Worm (Caenorhabditis elegans) whole organism, L4 larva: ENCODE measurements around the gene kdp-1.
A peak's percentile ranks its signal among the peaks of the same experiment; 100 is the strongest.

Experiments used
- D1046.2 ChIP-seq: fragments of 200-800 bp; sonication (Bioruptor generic); IDR thresholded peaks from 2 replicates; pipeline ENCODE4 v1.3.6; 2022; ENCODE audit warnings: missing genetic modification characterization, missing compliant biosample characterization
- F10B5.3 ChIP-seq: sonication (generic microtip); optimal IDR thresholded peaks from 2 replicates; lab custom pipeline; 2016; ENCODE audit warnings: mild to moderate bottlenecking, missing genetic modification characterization, missing compliant biosample characterization
- F49E8.2 ChIP-seq: sonication (generic microtip); optimal IDR thresholded peaks from 2 replicates; lab custom pipeline; 2016; ENCODE audit warnings: missing compliant biosample characterization, mild to moderate bottlenecking, missing genetic modification characterization, borderline replicate concordance
- R02D3.7 ChIP-seq: fragments of 150-350 bp; sonication (generic microtip); optimal IDR thresholded peaks from 3 replicates; lab custom pipeline; 2014; ENCODE audit warnings: missing biosample characterization, missing genetic modification characterization
- aha-1 ChIP-seq: fragments of 150-350 bp; peaks from one replicate; lab custom pipeline; 2014; ENCODE audit warnings: missing biosample characterization, missing genetic modification characterization
- aly-2 ChIP-seq: sonication (generic microtip); optimal IDR thresholded peaks from 2 replicates; lab custom pipeline; 2018; ENCODE audit warnings: missing biosample characterization, missing genetic modification characterization
- attf-4 ChIP-seq: sonication (generic microtip); optimal IDR thresholded peaks from 3 replicates; lab custom pipeline; 2017; ENCODE audit warnings: missing biosample characterization, missing genetic modification characterization
- ceh-20 ChIP-seq: fragments of 200-800 bp; sonication (Bioruptor generic); IDR thresholded peaks from 2 replicates; pipeline ENCODE4 v1.3.6; 2022; ENCODE audit warnings: missing genetic modification reagents, missing genetic modification characterization, missing compliant biosample characterization
- ceh-28 ChIP-seq: fragments of 150-350 bp; optimal IDR thresholded peaks from 2 replicates; lab custom pipeline; 2014; ENCODE audit warnings: missing biosample characterization, missing genetic modification reagents, missing genetic modification characterization
- ceh-82 ChIP-seq: sonication (generic microtip); optimal IDR thresholded peaks from 2 replicates; lab custom pipeline; 2017; ENCODE audit warnings: missing biosample characterization, missing genetic modification characterization
- ces-1 ChIP-seq: fragments of 150-350 bp; sonication (generic microtip); optimal IDR thresholded peaks from 4 replicates; lab custom pipeline; 2014; ENCODE audit warnings: missing biosample characterization, missing genetic modification reagents, missing genetic modification characterization
- cey-2 ChIP-seq: sonication (generic microtip); optimal IDR thresholded peaks from 3 replicates; lab custom pipeline; 2017; ENCODE audit warnings: missing genetic modification characterization, mild to moderate bottlenecking, missing compliant biosample characterization, antibody characterized with exemption, borderline replicate concordance; ENCODE audit not compliant: insufficient read depth
- ctbp-1 ChIP-seq: fragments of 200-800 bp; sonication (Bioruptor generic); IDR thresholded peaks from 2 replicates; pipeline ENCODE4 v1.3.6; 2022; ENCODE audit warnings: missing genetic modification reagents, missing genetic modification characterization, missing compliant biosample characterization
- daf-16 ChIP-seq, 3 experiments: sonication (generic microtip); optimal IDR thresholded peaks; 2 replicates each; lab custom pipeline; 2016 to 2017; ENCODE audit warnings: missing genetic modification characterization in 3 of 3, missing genetic modification reagents in 3 of 3, mild to moderate bottlenecking in 2 of 3, missing compliant biosample characterization in 2 of 3, missing biosample characterization in 1 of 3, moderate library complexity in 1 of 3
- daf-19 ChIP-seq: fragments of 200-800 bp; sonication (Bioruptor generic); conservative IDR thresholded peaks from 2 replicates; pipeline ENCODE4 v1.3.6; 2022; ENCODE audit warnings: missing genetic modification characterization, missing compliant biosample characterization
- daf-8 ChIP-seq: fragments of 200-800 bp; sonication (Bioruptor generic); IDR thresholded peaks from 2 replicates; pipeline ENCODE4 v1.3.6; 2022; ENCODE audit warnings: missing genetic modification characterization, missing compliant biosample characterization
- dmd-6 ChIP-seq: fragments of 200-800 bp; sonication (Bioruptor generic); IDR thresholded peaks from 2 replicates; pipeline ENCODE4 v1.3.6; 2022; ENCODE audit warnings: missing genetic modification reagents, missing genetic modification characterization, missing compliant biosample characterization
- dmd-9 ChIP-seq: fragments of 200-800 bp; sonication (Bioruptor generic); IDR thresholded peaks from 2 replicates; pipeline ENCODE4 v1.3.6; 2022; ENCODE audit warnings: missing genetic modification reagents, missing genetic modification characterization, missing compliant biosample characterization
- dpl-1 ChIP-seq: fragments of 150-350 bp; optimal IDR thresholded peaks from 2 replicates; lab custom pipeline; 2014; ENCODE audit warnings: missing biosample characterization, missing genetic modification reagents, missing genetic modification characterization
- dve-1 ChIP-seq: sonication (generic microtip); optimal IDR thresholded peaks from 2 replicates; lab custom pipeline; 2017; ENCODE audit warnings: antibody characterized with exemption, mild to moderate bottlenecking, missing genetic modification characterization, missing compliant biosample characterization; ENCODE audit not compliant: insufficient read depth
- hif-1 ChIP-seq, 2 experiments: sonication (generic microtip); optimal IDR thresholded peaks; 2 replicates each; lab custom pipeline; 2016 to 2017; ENCODE audit warnings: missing compliant biosample characterization in 2 of 2, missing genetic modification characterization in 2 of 2, missing genetic modification reagents in 2 of 2, missing genotype in 2 of 2, mild to moderate bottlenecking in 1 of 2
- hlh-11 ChIP-seq: fragments of 200-800 bp; sonication (Bioruptor generic); optimal IDR thresholded peaks from 2 replicates; lab custom pipeline; 2018; ENCODE audit warnings: mild to moderate bottlenecking, missing genetic modification characterization, missing compliant biosample characterization
- hmg-1.1 ChIP-seq: fragments of 200-800 bp; sonication (Bioruptor generic); IDR thresholded peaks from 2 replicates; pipeline ENCODE4 v1.3.6; 2022; ENCODE audit warnings: missing genetic modification reagents, missing genetic modification characterization, missing compliant biosample characterization
- jun-1 ChIP-seq: fragments of 150-350 bp; optimal IDR thresholded peaks from 2 replicates; lab custom pipeline; 2014; ENCODE audit warnings: missing biosample characterization, missing genetic modification reagents, missing genetic modification characterization
- lin-13 ChIP-seq: fragments of 150-350 bp; optimal IDR thresholded peaks from 2 replicates; lab custom pipeline; 2014; ENCODE audit warnings: missing biosample characterization, missing genetic modification reagents, missing genetic modification characterization
- lin-38 ChIP-seq: fragments of 200-800 bp; sonication (Bioruptor generic); IDR thresholded peaks from 2 replicates; pipeline ENCODE4 v1.3.6; 2022; ENCODE audit warnings: missing genetic modification reagents, missing genetic modification characterization, missing compliant biosample characterization
- lsy-2 ChIP-seq, 2 experiments: fragments of 150-350 bp in 1 of 2; sonication (generic microtip) in 1 of 2; optimal IDR thresholded peaks; 2 replicates each; lab custom pipeline; 2014 to 2017; ENCODE audit warnings: missing biosample characterization in 2 of 2, missing genetic modification characterization in 2 of 2
- madf-9 ChIP-seq: fragments of 200-800 bp; sonication (Bioruptor generic); conservative IDR thresholded peaks from 2 replicates; pipeline ENCODE4 v1.3.6; 2022; ENCODE audit warnings: missing genetic modification reagents, missing genetic modification characterization, missing compliant biosample characterization
- mdt-29 ChIP-seq: fragments of 200-800 bp; sonication (Bioruptor generic); IDR thresholded peaks from 2 replicates; pipeline ENCODE4 v1.3.6; 2022; ENCODE audit warnings: missing genetic modification reagents, missing genetic modification characterization, missing compliant biosample characterization
- mep-1 ChIP-seq: fragments of 150-350 bp; sonication (generic microtip); optimal IDR thresholded peaks from 3 replicates; lab custom pipeline; 2014; ENCODE audit warnings: missing biosample characterization, missing genetic modification characterization
- mxl-2 ChIP-seq: fragments of 200-800 bp; sonication (Bioruptor generic); conservative IDR thresholded peaks from 2 replicates; pipeline ENCODE4 v1.3.6; 2022; ENCODE audit warnings: missing genetic modification reagents, missing genetic modification characterization, missing compliant biosample characterization
- mxl-3 ChIP-seq: fragments of 200-800 bp; sonication (Bioruptor generic); optimal IDR thresholded peaks from 2 replicates; lab custom pipeline; 2018; ENCODE audit warnings: mild to moderate bottlenecking, missing genetic modification characterization, missing compliant biosample characterization
- nhr-11 ChIP-seq: fragments of 150-350 bp; optimal IDR thresholded peaks from 2 replicates; lab custom pipeline; 2014; ENCODE audit warnings: missing biosample characterization, missing genetic modification characterization
- nhr-28 ChIP-seq: fragments of 150-350 bp; optimal IDR thresholded peaks from 2 replicates; lab custom pipeline; 2014; ENCODE audit warnings: missing biosample characterization, missing genetic modification characterization
- nhr-41 ChIP-seq: fragments of 200-800 bp; sonication (Bioruptor generic); IDR thresholded peaks from 2 replicates; pipeline ENCODE4 v1.3.6; 2022; ENCODE audit warnings: missing genetic modification reagents, missing genetic modification characterization, missing compliant biosample characterization
- pqm-1 ChIP-seq: sonication (generic microtip); optimal IDR thresholded peaks from 2 replicates; lab custom pipeline; 2017; ENCODE audit warnings: missing biosample characterization, missing genetic modification characterization
- rbr-2 ChIP-seq: sonication (generic microtip); optimal IDR thresholded peaks from 2 replicates; lab custom pipeline; 2016; ENCODE audit warnings: missing genotype, missing genetic modification characterization, missing compliant biosample characterization
- set-16 ChIP-seq: fragments of 200-800 bp; sonication (Bioruptor generic); IDR thresholded peaks from 2 replicates; pipeline ENCODE4 v1.3.6; 2022; ENCODE audit warnings: missing genetic modification reagents, missing genetic modification characterization, missing compliant biosample characterization
- snpc-1.2 ChIP-seq: fragments of 200-800 bp; sonication (Bioruptor generic); IDR thresholded peaks from 2 replicates; pipeline ENCODE4 v1.3.6; 2022; ENCODE audit warnings: missing genetic modification reagents, missing genetic modification characterization, missing compliant biosample characterization
- tra-1 ChIP-seq: fragments of 200-800 bp; sonication (Bioruptor generic); IDR thresholded peaks from 2 replicates; pipeline ENCODE4 v1.3.6; 2022; ENCODE audit warnings: missing genetic modification reagents, missing genetic modification characterization, missing compliant biosample characterization
- unc-39 ChIP-seq: sonication (generic microtip); optimal IDR thresholded peaks from 2 replicates; lab custom pipeline; 2017; ENCODE audit warnings: missing biosample characterization, missing genetic modification characterization
- unc-62 ChIP-seq, 3 experiments: fragments of 150-350 bp in 1 of 3; sonication (generic microtip); optimal IDR thresholded peaks in 2 of 3; peaks in 1 of 3; 1 replicate in 1 of 3; 2 replicates in 2 of 3; lab custom pipeline; 2014 to 2017; ENCODE audit warnings: missing biosample characterization in 3 of 3, missing genetic modification characterization in 3 of 3, missing genetic modification reagents in 3 of 3, missing genotype in 1 of 3
- zip-2 ChIP-seq: fragments of 150-350 bp; optimal IDR thresholded peaks from 2 replicates; lab custom pipeline; 2014; ENCODE audit warnings: missing biosample characterization, missing genetic modification characterization

The kdp-1 gene

ce11 chrIV:13311331-13312034, 11.5 kb downstream of the kdp-1 start:
- peak; percentile 57 for TF ChIP-seq F49E8.2 (tag; lab: Kevin White, UChicago)
- peak; percentile 96 for TF ChIP-seq aha-1 (tag; lab: Kevin White, UChicago)
- 0 out of 2 replicates have a peak, but pooled peaks have one; percentile 35 for TF ChIP-seq hmg-1.1 (GFP tag; lab: Robert Waterston, UW)
- no peak for TF ChIP-seq mdt-29
- peak; percentile 31 for TF ChIP-seq lin-38 (GFP tag; lab: Robert Waterston, UW)
- peak; percentile 74; the same call in 1 of the 2 replicates for TF ChIP-seq snpc-1.2 (GFP tag; lab: Robert Waterston, UW)
- TF ChIP-seq hlh-11 (tag; lab: Kevin White, UChicago), result peak; percentile 34
- peak; percentile 15 for TF ChIP-seq nhr-28 (tag; lab: Kevin White, UChicago)
- no peak for TF ChIP-seq nhr-11

- TF ChIP-seq daf-19 (GFP tag; lab: Robert Waterston, UW) (no peak), F10B5.3 (no peak), hif-1 (tag; optimal IDR thresholded peaks at IDR 0.05; lab: Kevin White, UChicago) (peak in 1 of 2 experiments; percentile 72), ceh-82 (no peak), cey-2 (tag; lab: Kevin White, UChicago) (no peak), dve-1 (tag; lab: Kevin White, UChicago) (peak; percentile 0), hmg-1.1 (GFP tag; lab: Robert Waterston, UW) (peak; percentile 38; the same call in 1 of the 2 replicates), tra-1 (GFP tag; lab: Robert Waterston, UW) (0 out of 2 replicates have a peak, but pooled peaks have one; percentile 9), aly-2 (tag; lab: Kevin White, UChicago) (no peak), lin-38 (GFP tag; lab: Robert Waterston, UW) (0 out of 2 replicates have a peak, but pooled peaks have one; percentile 8), rbr-2 (tag; lab: Kevin White, UChicago) (no peak), unc-62 (GFP tag; optimal IDR thresholded peaks at IDR 0.05 in 1 of 2; lab: Kevin White, UChicago) (peak in 1 of 2 experiments; percentile 82), unc-62 (tag; optimal IDR thresholded peaks at IDR 0.05; lab: Kevin White, UChicago) (no peak), D1046.2 (GFP tag; lab: Robert Waterston, UW) (no peak), daf-16 (GFP tag; optimal IDR thresholded peaks at IDR 0.05; lab: Kevin White, UChicago) (no peak), daf-16 (tag; optimal IDR thresholded peaks at IDR 0.05; lab: Kevin White, UChicago) (peak; percentile 5), mep-1 (tag; lab: Kevin White, UChicago) (peak; percentile 27), unc-39 (tag; lab: Kevin White, UChicago) (no peak), nhr-28 (tag; lab: Kevin White, UChicago) (peak; percentile 21), lsy-2 (tag; optimal IDR thresholded peaks at IDR 0.05; lab: Kevin White, UChicago) (peak in 1 of 2 experiments; percentile 5), ces-1 (no peak), lin-13 (GFP tag; lab: Kevin White, UChicago) (peak; percentile 4), dmd-6 (GFP tag; lab: Robert Waterston, UW) (peak; percentile 56), hlh-11 (tag; lab: Kevin White, UChicago) (peak; percentile 57)
- TF ChIP-seq, all 104 proteins: peak for 13
Measured at ce11 chrIV:13313156-13313555, 13.2 kb downstream of the kdp-1 start.

- TF ChIP-seq mdt-29 (peak; percentile 45; the same call in 1 of the 2 replicates), attf-4 (no peak), unc-62 (GFP tag; optimal IDR thresholded peaks at IDR 0.05 in 1 of 2; lab: Kevin White, UChicago) (no peak), unc-62 (tag; optimal IDR thresholded peaks at IDR 0.05; lab: Kevin White, UChicago) (no peak), ces-1 (no peak), ceh-28 (tag; lab: Kevin White, UChicago) (no peak), madf-9 (no peak), F10B5.3 (no peak), nhr-41 (GFP tag; lab: Robert Waterston, UW) (no peak), pqm-1 (tag; lab: Kevin White, UChicago) (peak; percentile 82), jun-1 (tag; lab: Kevin White, UChicago) (no peak), ceh-20 (GFP tag; lab: Robert Waterston, UW) (peak; percentile 85), nhr-11 (no peak), zip-2 (tag; lab: Kevin White, UChicago) (no peak), dpl-1 (GFP tag; lab: Kevin White, UChicago) (no peak), mxl-2 (0 out of 2 replicates have a peak, but pooled peaks have one; percentile 32), daf-8 (GFP tag; lab: Robert Waterston, UW) (no peak), R02D3.7 (tag; lab: Kevin White, UChicago) (no peak), dve-1 (tag; lab: Kevin White, UChicago) (peak; percentile 97), ctbp-1 (GFP tag; lab: Robert Waterston, UW) (no peak), hif-1 (tag; optimal IDR thresholded peaks at IDR 0.05; lab: Kevin White, UChicago) (no peak), mxl-3 (GFP tag; lab: Kevin White, UChicago) (peak; percentile 40), dmd-9 (no peak), set-16 (no peak)
Measured at ce11 chrIV:13314181-13314580, 14.2 kb downstream of the kdp-1 start.
